Worm (Caenorhabditis elegans): ENCODE data around the gene C31E10.6.

The C31E10.6 gene

ce11 chrX:14000198-14000748 lies 4.1 kb downstream of the C31E10.6 start (continued):
- no peak for TF ChIP-seq hlh-17 (GFP tag; optimal IDR thresholded peaks at IDR 0.05; ENCODE audit: borderline replicate concordance)
- TF ChIP-seq snu-23 (GFP tag; optimal IDR thresholded peaks at IDR 0.05), result peak; percentile 24
- peak; percentile 2 for TF ChIP-seq nhr-71 (tag; optimal IDR thresholded peaks at IDR 0.05)
- no peak for TF ChIP-seq C16A3.4 (tag; optimal IDR thresholded peaks at IDR 0.05)
- TF ChIP-seq lin-14 (GFP tag; optimal IDR thresholded peaks at IDR 0.05), result no peak
- no peak for TF ChIP-seq ceh-63 (GFP tag; optimal IDR thresholded peaks at IDR 0.05)
- no peak for TF ChIP-seq mab-9 (GFP tag; IDR thresholded peaks at IDR 0.05)
- TF ChIP-seq isw-1 (GFP tag; IDR thresholded peaks at IDR 0.05), result no peak
- TF ChIP-seq unc-30 (tag; optimal IDR thresholded peaks at IDR 0.05), result no peak
- peak in 5 of 6 experiments; percentile 4 to 66 (median 42) for TF ChIP-seq elt-3 (tag; optimal IDR thresholded peaks at IDR 0.05)
- TF ChIP-seq C34B4.2 (tag; optimal IDR thresholded peaks at IDR 0.05), result no peak
- no peak for TF ChIP-seq aha-1 (tag; optimal IDR thresholded peaks at IDR 0.05)
- TF ChIP-seq fkh-4 (tag; optimal IDR thresholded peaks at IDR 0.05; ENCODE audit: borderline replicate concordance), result no peak
- TF ChIP-seq sox-4 (tag; optimal IDR thresholded peaks at IDR 0.05), result no peak
- no peak for TF ChIP-seq skn-1 (tag; optimal IDR thresholded peaks at IDR 0.05)
- no peak for TF ChIP-seq irx-1 (tag; optimal IDR thresholded peaks at IDR 0.05)
- no peak for TF ChIP-seq dpl-1 (GFP tag; optimal IDR thresholded peaks at IDR 0.05)
- TF ChIP-seq sptf-1 (tag; optimal IDR thresholded peaks at IDR 0.05), result no peak
- TF ChIP-seq mdl-1 (tag; optimal IDR thresholded peaks at IDR 0.05), result peak in 1 of 2 experiments; percentile 1
- no peak for TF ChIP-seq fkh-8 (tag; optimal IDR thresholded peaks at IDR 0.05)
- no peak for TF ChIP-seq tbx-2 (tag; optimal IDR thresholded peaks at IDR 0.05)

DNA sequence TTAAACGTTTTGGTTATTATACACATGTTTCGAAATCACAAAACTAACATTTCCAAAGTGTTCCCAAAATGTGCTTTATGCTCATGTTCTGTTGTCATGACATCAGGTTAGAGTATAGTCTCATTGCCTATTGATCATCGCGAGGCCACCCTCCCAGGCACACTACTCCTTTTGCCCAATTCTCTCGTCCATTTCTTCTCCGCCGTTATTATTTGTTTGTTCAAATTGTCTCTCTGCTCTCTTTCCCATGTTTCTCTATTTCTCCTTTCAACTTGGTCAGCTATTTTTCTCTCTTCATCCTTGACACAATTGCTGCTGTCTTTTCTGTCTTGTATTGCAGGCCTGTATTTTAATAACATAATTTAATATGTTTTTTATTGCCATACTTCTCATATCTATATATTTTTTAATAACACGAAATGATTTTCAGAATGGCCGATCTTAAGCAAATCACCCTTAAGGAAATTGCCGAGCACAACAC lies 5.4 kb downstream of the C31E10.6 start, which contains the start of gene cytb-5.1:
TSS of gene cytb-5.1 (plus strand) at position 431 of the 481 bp plus-strand sequence.
- TF ChIP-seq nhr-20 (tag; optimal IDR thresholded peaks at IDR 0.05), result peak; percentile 78
- no peak for TF ChIP-seq nhr-85 (tag)
- no peak for TF ChIP-seq lin-13 (GFP tag; optimal IDR thresholded peaks at IDR 0.05)
- peak in 2 of 3 experiments; percentile 21 to 46 for TF ChIP-seq ceh-82 (tag; optimal IDR thresholded peaks at IDR 0.05)
- TF ChIP-seq nhr-237 (tag; optimal IDR thresholded peaks at IDR 0.05), result peak; percentile 3
- no peak for TF ChIP-seq dpl-1 (GFP tag; optimal IDR thresholded peaks at IDR 0.05)
- TF ChIP-seq fos-1 (tag; optimal IDR thresholded peaks at IDR 0.05), result no peak
- no peak for TF ChIP-seq nhr-90 (tag; optimal IDR thresholded peaks at IDR 0.05; ENCODE audit: poor library complexity)
- TF ChIP-seq pqm-1 (tag; optimal IDR thresholded peaks at IDR 0.05), result no peak
- no peak for TF ChIP-seq F16B12.6 (tag; optimal IDR thresholded peaks at IDR 0.05)
- no peak for TF ChIP-seq fkh-10 (GFP tag; optimal IDR thresholded peaks at IDR 0.05)
- no peak for TF ChIP-seq nhr-12 (tag; optimal IDR thresholded peaks at IDR 0.05)
- TF ChIP-seq tbx-2 (tag; optimal IDR thresholded peaks at IDR 0.05), result no peak
- peak in 1 of 2 experiments; percentile 8 for TF ChIP-seq efl-1 (optimal IDR thresholded peaks at IDR 0.05)
- peak in 1 of 2 experiments; percentile 7 for TF ChIP-seq efl-1 (GFP tag; optimal IDR thresholded peaks at IDR 0.05 in 1 of 2)
- TF ChIP-seq nhr-11 (tag; optimal IDR thresholded peaks at IDR 0.05), result no peak
- no peak for TF ChIP-seq mep-1 (tag; optimal IDR thresholded peaks at IDR 0.05)
- TF ChIP-seq egl-13 (tag; optimal IDR thresholded peaks at IDR 0.05), result no peak
- TF ChIP-seq blmp-1 (tag; optimal IDR thresholded peaks at IDR 0.05), result peak; percentile 45
- no peak for TF ChIP-seq irx-1 (tag; optimal IDR thresholded peaks at IDR 0.05)
- TF ChIP-seq elt-2 (tag; optimal IDR thresholded peaks at IDR 0.05), result peak; percentile 8
- no peak for TF ChIP-seq sox-4 (tag; optimal IDR thresholded peaks at IDR 0.05)
- TF ChIP-seq lin-39 (tag; optimal IDR thresholded peaks at IDR 0.05), result no peak
- TF ChIP-seq hlh-17 (GFP tag; optimal IDR thresholded peaks at IDR 0.05; ENCODE audit: borderline replicate concordance), result no peak
- TF ChIP-seq pag-3 (tag; optimal IDR thresholded peaks at IDR 0.05; ENCODE audit: borderline replicate concordance, insufficient read depth), result no peak
- TF ChIP-seq isw-1 (GFP tag; IDR thresholded peaks at IDR 0.05), result no peak
- TF ChIP-seq lsy-2 (tag; optimal IDR thresholded peaks at IDR 0.05), result peak in 1 of 2 experiments; percentile 11
- TF ChIP-seq lin-14 (GFP tag; optimal IDR thresholded peaks at IDR 0.05), result peak; percentile 68
- no peak for TF ChIP-seq ceh-88 (GFP tag; IDR thresholded peaks at IDR 0.05)
- TF ChIP-seq snu-23 (GFP tag; optimal IDR thresholded peaks at IDR 0.05), result peak; percentile 36
- no peak for TF ChIP-seq ceh-90 (tag; optimal IDR thresholded peaks at IDR 0.05)
- TF ChIP-seq zip-4 (GFP tag; optimal IDR thresholded peaks at IDR 0.05), result no peak
- TF ChIP-seq swsn-7 (tag; optimal IDR thresholded peaks at IDR 0.05), result peak; percentile 38
- TF ChIP-seq xbp-1 (tag; optimal IDR thresholded peaks at IDR 0.05), result peak; percentile 6
- no peak for TF ChIP-seq aha-1 (tag; optimal IDR thresholded peaks at IDR 0.05)
- TF ChIP-seq zag-1 (tag; optimal IDR thresholded peaks at IDR 0.05), result no peak
- TF ChIP-seq nhr-84 (tag; optimal IDR thresholded peaks at IDR 0.05), result no peak
- no peak for TF ChIP-seq mab-9 (GFP tag; IDR thresholded peaks at IDR 0.05)
- peak; percentile 28 for TF ChIP-seq nhr-47 (tag; optimal IDR thresholded peaks at IDR 0.05)
